Worm (Caenorhabditis elegans): ENCODE results near the gene srh-30.

Gene srh-30

ce11 chrV:6808962-6809361 is 37.4 kb upstream of the srh-30 start, which contains the start of gene dmsr-16:
dmsr-16 (minus strand) TSS chrV:6809062.
- TF ChIP-seq mls-2 (tag; optimal IDR thresholded peaks at IDR 0.05) (no peak), bed-3 (GFP tag; optimal IDR thresholded peaks at IDR 0.05) (no peak), sptf-1 (tag; optimal IDR thresholded peaks at IDR 0.05) (no peak), hlh-1 (tag; optimal IDR thresholded peaks at IDR 0.05) (no peak), nhr-2 (tag; optimal IDR thresholded peaks at IDR 0.05) (no peak), ztf-11 (tag; optimal IDR thresholded peaks at IDR 0.05) (no peak), unc-62 (GFP tag; optimal IDR thresholded peaks at IDR 0.05) (no peak), unc-39 (tag; optimal IDR thresholded peaks at IDR 0.05) (no peak), snpc-4 (tag; optimal IDR thresholded peaks at IDR 0.05) (no peak), nhr-12 (tag; optimal IDR thresholded peaks at IDR 0.05) (no peak), drap-1 (GFP tag; optimal IDR thresholded peaks at IDR 0.05) (no peak), elt-1 (tag; optimal IDR thresholded peaks at IDR 0.05; ENCODE audit: borderline replicate concordance, insufficient read depth) (no peak), flh-1 (GFP tag; optimal IDR thresholded peaks at IDR 0.05) (no peak), nhr-28 (tag; optimal IDR thresholded peaks at IDR 0.05) (no peak), ceh-43 (GFP tag; optimal IDR thresholded peaks at IDR 0.05) (no peak), elt-3 (tag; optimal IDR thresholded peaks at IDR 0.05) (no peak), mep-1 (tag; optimal IDR thresholded peaks at IDR 0.05) (no peak), zip-8 (tag; optimal IDR thresholded peaks at IDR 0.05) (no peak)

- no peak for TF ChIP-seq snpc-4 (tag; optimal IDR thresholded peaks at IDR 0.05)
Observed at ce11 chrV:6806340-6806739, 34.8 kb upstream of the srh-30 start, which contains the start of gene dmsr-12. dmsr-12 (minus strand) TSS chrV:6806440.

ce11 chrV:6803992-6804391 is 32.4 kb upstream of the srh-30 start, which contains the start of gene dmsr-11:
dmsr-11 (minus strand) TSS chrV:6804092.
- no peak for TF ChIP-seq ztf-11 (tag; optimal IDR thresholded peaks at IDR 0.05)
- TF ChIP-seq lin-13 (tag; optimal IDR thresholded peaks at IDR 0.05), result no peak
- TF ChIP-seq drap-1 (GFP tag; optimal IDR thresholded peaks at IDR 0.05), result no peak
- TF ChIP-seq nhr-237 (tag; optimal IDR thresholded peaks at IDR 0.05), result no peak
- no peak for TF ChIP-seq nhr-76 (tag; optimal IDR thresholded peaks at IDR 0.05)
- no peak for TF ChIP-seq zip-8 (tag; optimal IDR thresholded peaks at IDR 0.05)
- no peak for TF ChIP-seq ceh-83 (GFP tag; optimal IDR thresholded peaks at IDR 0.05)
- TF ChIP-seq cnd-1 (tag; optimal IDR thresholded peaks at IDR 0.05), result no peak

ce11 chrV:6801850-6802249 is 30.3 kb upstream of the srh-30 start, which contains the start of gene dmsr-10:
dmsr-10 (minus strand) TSS chrV:6801950.
- TF ChIP-seq mab-5 (tag; optimal IDR thresholded peaks at IDR 0.05), result no peak

ce11 chrV:6799564-6799963 is 28.0 kb upstream of the srh-30 start, which contains the start of gene dmsr-9:
dmsr-9 (minus strand) TSS chrV:6799664.
- TF ChIP-seq tbx-8 (GFP tag; optimal IDR thresholded peaks at IDR 0.05) (no peak), M03D4.4 (tag; optimal IDR thresholded peaks at IDR 0.05) (no peak), unc-62 (GFP tag; optimal IDR thresholded peaks at IDR 0.05) (no peak), lin-13 (tag; optimal IDR thresholded peaks at IDR 0.05) (no peak), hlh-1 (tag; optimal IDR thresholded peaks at IDR 0.05) (no peak), cnd-1 (tag; optimal IDR thresholded peaks at IDR 0.05) (no peak), pha-4 (tag; optimal IDR thresholded peaks at IDR 0.05) (no peak)

ce11 chrV:6796894-6797293 is 25.3 kb upstream of the srh-30 start:
- TF ChIP-seq mls-2 (tag; optimal IDR thresholded peaks at IDR 0.05), result peak; percentile 33
- TF ChIP-seq ham-2 (GFP tag; optimal IDR thresholded peaks at IDR 0.05), result peak; percentile 46
- peak; percentile 58 for TF ChIP-seq hlh-1 (tag; optimal IDR thresholded peaks at IDR 0.05)
- TF ChIP-seq unc-120 (tag; optimal IDR thresholded peaks at IDR 0.05; ENCODE audit: poor library complexity, severe bottlenecking), result peak; percentile 79
- TF ChIP-seq ces-1 (GFP tag; optimal IDR thresholded peaks at IDR 0.05), result peak; percentile 29
- TF ChIP-seq sem-2 (GFP tag; optimal IDR thresholded peaks at IDR 0.05), result no peak

Measured in whole organism, mixed stage, embryonic.